In the genomic region with DNA sequence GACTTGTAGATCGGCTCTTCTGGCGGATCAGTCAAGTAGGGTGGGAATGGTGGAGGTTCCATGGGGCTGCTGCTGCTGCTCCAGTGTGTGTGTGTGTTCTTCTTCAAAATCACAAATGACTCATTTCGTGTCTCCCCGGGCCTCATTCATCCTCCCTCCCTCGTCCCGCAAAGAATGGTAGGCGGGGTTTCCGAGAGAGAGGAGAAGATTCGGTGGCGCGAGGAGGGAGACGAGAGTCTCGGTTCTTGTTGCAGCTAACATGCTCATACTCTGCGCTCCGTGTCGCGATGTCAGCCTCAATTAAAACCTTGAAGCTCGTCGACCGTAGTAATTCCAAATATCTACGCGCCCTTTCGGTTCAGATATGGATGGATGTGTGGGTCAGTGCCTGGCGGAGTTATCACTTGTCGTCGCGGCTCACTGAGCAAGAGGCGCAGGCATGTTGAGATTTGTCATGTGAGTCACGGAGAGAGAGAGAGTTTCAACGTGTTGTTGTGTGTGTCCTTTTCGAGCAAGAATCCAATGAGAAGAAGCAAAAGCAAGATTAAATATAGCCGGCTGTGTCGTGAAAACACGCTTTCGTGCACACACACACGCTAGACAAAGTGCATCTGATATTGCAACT, we compare ENCODE assay signal across 7 worm cellular contexts.
A peak's percentile ranks its signal among the peaks of the same experiment; 100 is the strongest.
TF ChIP-seq lines count a peak whose summit lies in the region.

No protein-coding gene starts in this region.

TF ChIP-seq in whole organism, L1 larva, 84 proteins besides CTCF, POLR2A, EP300 and RAD21 (continues in another document):
- TF ChIP-seq sptf-1 (tag; optimal IDR thresholded peaks at IDR 0.05; lab: Kevin White, UChicago) (no peak), unc-62 (GFP tag; optimal IDR thresholded peaks at IDR 0.05; lab: Kevin White, UChicago) (no peak), irx-1 (tag; optimal IDR thresholded peaks at IDR 0.05; lab: Kevin White, UChicago) (no peak), fkh-8 (tag; optimal IDR thresholded peaks at IDR 0.05; lab: Kevin White, UChicago) (peak; percentile 84), egl-13 (tag; optimal IDR thresholded peaks at IDR 0.05; lab: Kevin White, UChicago) (peak; percentile 50), elt-3 (tag; optimal IDR thresholded peaks at IDR 0.05; lab: Kevin White, UChicago) (no peak), nhr-237 (tag; optimal IDR thresholded peaks at IDR 0.05; lab: Kevin White, UChicago) (no peak), rnt-1 (tag; optimal IDR thresholded peaks at IDR 0.05; lab: Kevin White, UChicago) (no peak), nhr-28 (tag; optimal IDR thresholded peaks at IDR 0.05; lab: Kevin White, UChicago) (no peak), C16A3.4 (tag; optimal IDR thresholded peaks at IDR 0.05; lab: Kevin White, UChicago) (no peak), mep-1 (tag; optimal IDR thresholded peaks at IDR 0.05; lab: Kevin White, UChicago) (no peak), pax-3 (tag; optimal IDR thresholded peaks at IDR 0.05; lab: Kevin White, UChicago) (no peak)

TF ChIP-seq in whole organism, L2 larva, 48 proteins besides CTCF, POLR2A, EP300 and RAD21:
- TF ChIP-seq C34F6.9 (tag; optimal IDR thresholded peaks at IDR 0.05; lab: Kevin White, UChicago) (peak; percentile 3), unc-39 (tag; optimal IDR thresholded peaks at IDR 0.05; lab: Kevin White, UChicago) (no peak), peb-1 (tag; optimal IDR thresholded peaks at IDR 0.05; lab: Kevin White, UChicago) (no peak), lsy-2 (tag; optimal IDR thresholded peaks at IDR 0.05; lab: Kevin White, UChicago) (peak in 1 of 2 experiments; percentile 10), F13H6.1 (tag; optimal IDR thresholded peaks at IDR 0.05; lab: Kevin White, UChicago) (peak; percentile 2), lin-39 (tag; optimal IDR thresholded peaks at IDR 0.05; lab: Kevin White, UChicago) (no peak), ZK546.5 (tag; optimal IDR thresholded peaks at IDR 0.05; lab: Kevin White, UChicago) (no peak), unc-55 (GFP tag; optimal IDR thresholded peaks at IDR 0.05; lab: Kevin White, UChicago) (peak; percentile 7)
TF ChIP-seq in whole organism, L2 larva: peak in this region for 4.

TF ChIP-seq in whole organism, L3 larva, 47 proteins besides CTCF, POLR2A, EP300 and RAD21:
- TF ChIP-seq lin-39 (tag; optimal IDR thresholded peaks at IDR 0.05; lab: Kevin White, UChicago) (peak; percentile 37), tbx-2 (tag; optimal IDR thresholded peaks at IDR 0.05; lab: Kevin White, UChicago) (no peak)

TF ChIP-seq in whole organism, L4 larva, 104 proteins besides CTCF, POLR2A, EP300 and RAD21:
- no peak for TF ChIP-seq fkh-10 (GFP tag; optimal IDR thresholded peaks at IDR 0.05; lab: Kevin White, UChicago)
- TF ChIP-seq ztf-7 (tag; optimal IDR thresholded peaks at IDR 0.05; lab: Kevin White, UChicago), result no peak
- peak; percentile 68 for TF ChIP-seq set-16 (GFP tag; IDR thresholded peaks at IDR 0.05; lab: Robert Waterston, UW)
- no peak for TF ChIP-seq attf-4 (tag; optimal IDR thresholded peaks at IDR 0.05; lab: Kevin White, UChicago)
- peak; percentile 11 for TF ChIP-seq rbr-2 (tag; optimal IDR thresholded peaks at IDR 0.05; lab: Kevin White, UChicago)
- TF ChIP-seq lim-7 (GFP tag; IDR thresholded peaks at IDR 0.05; lab: Robert Waterston, UW), result 0 out of 2 replicates have a peak, but pooled peaks have one; percentile 36
- no peak for TF ChIP-seq Y48G9A.11 (GFP tag; IDR thresholded peaks at IDR 0.05; lab: Robert Waterston, UW)
- no peak for TF ChIP-seq aha-1 (tag; lab: Kevin White, UChicago)
- TF ChIP-seq hlh-30 (tag; optimal IDR thresholded peaks at IDR 0.05; lab: Kevin White, UChicago; ENCODE audit: insufficient read depth), result peak; percentile 13
- TF ChIP-seq hif-1 (tag; optimal IDR thresholded peaks at IDR 0.05; lab: Kevin White, UChicago), result no peak
- no peak for TF ChIP-seq ctbp-1 (GFP tag; IDR thresholded peaks at IDR 0.05; lab: Robert Waterston, UW)
TF ChIP-seq in whole organism, L4 larva: peak in this region for 4.

TF ChIP-seq in whole organism, late embryonic, 69 proteins besides CTCF, POLR2A, EP300 and RAD21 (continues in another document):
- TF ChIP-seq lim-6 (tag; optimal IDR thresholded peaks at IDR 0.05; lab: Kevin White, UChicago) (no peak), ahr-1 (tag; optimal IDR thresholded peaks at IDR 0.05; lab: Kevin White, UChicago) (no peak), hlh-8 (tag; optimal IDR thresholded peaks at IDR 0.05; lab: Kevin White, UChicago) (no peak), hlh-15 (tag; optimal IDR thresholded peaks at IDR 0.05; lab: Kevin White, UChicago) (no peak), nhr-232 (tag; optimal IDR thresholded peaks at IDR 0.05; lab: Kevin White, UChicago) (no peak), pha-2 (tag; optimal IDR thresholded peaks at IDR 0.05; lab: Kevin White, UChicago) (no peak), Y22D7AL.16 (tag; optimal IDR thresholded peaks at IDR 0.05; lab: Kevin White, UChicago) (no peak), elt-4 (tag; optimal IDR thresholded peaks at IDR 0.05; lab: Kevin White, UChicago) (no peak), ceh-34 (tag; optimal IDR thresholded peaks at IDR 0.05; lab: Kevin White, UChicago) (peak; percentile 36), elt-2 (tag; optimal IDR thresholded peaks at IDR 0.05; lab: Kevin White, UChicago) (no peak), K02D7.2 (tag; optimal IDR thresholded peaks at IDR 0.05; lab: Kevin White, UChicago) (no peak), fax-1 (tag; optimal IDR thresholded peaks at IDR 0.05; lab: Kevin White, UChicago) (no peak), ceh-14 (tag; optimal IDR thresholded peaks at IDR 0.05; lab: Kevin White, UChicago) (peak; percentile 7), ets-4 (tag; optimal IDR thresholded peaks at IDR 0.05; lab: Kevin White, UChicago) (no peak), ref-2 (tag; optimal IDR thresholded peaks at IDR 0.05; lab: Kevin White, UChicago) (peak; percentile 1), sox-2 (GFP tag; IDR thresholded peaks at IDR 0.05; lab: Robert Waterston, UW) (no peak), tbx-2 (tag; optimal IDR thresholded peaks at IDR 0.05; lab: Kevin White, UChicago) (no peak), hlh-30 (tag; optimal IDR thresholded peaks at IDR 0.05; lab: Kevin White, UChicago; ENCODE audit: insufficient read depth) (no peak), tbx-7 (tag; optimal IDR thresholded peaks at IDR 0.05; lab: Kevin White, UChicago) (no peak)

TF ChIP-seq in whole organism, mixed stage, embryonic, 35 proteins besides CTCF, POLR2A, EP300 and RAD21:
- TF ChIP-seq tbx-8 (GFP tag; optimal IDR thresholded peaks at IDR 0.05; lab: Kevin White, UChicago) (no peak), mls-2 (tag; optimal IDR thresholded peaks at IDR 0.05; lab: Kevin White, UChicago) (peak; percentile 16), hlh-1 (tag; optimal IDR thresholded peaks at IDR 0.05; lab: Kevin White, UChicago) (no peak), unc-39 (tag; optimal IDR thresholded peaks at IDR 0.05; lab: Kevin White, UChicago) (no peak), drap-1 (GFP tag; optimal IDR thresholded peaks at IDR 0.05; lab: Kevin White, UChicago) (peak; percentile 6)

TF ChIP-seq in whole organism, young adult, 124 proteins besides CTCF, POLR2A, EP300 and RAD21:
- TF ChIP-seq die-1 (tag; optimal IDR thresholded peaks at IDR 0.05; lab: Kevin White, UChicago) (peak; percentile 5), pbrm-1 (GFP tag; IDR thresholded peaks at IDR 0.05; lab: Robert Waterston, UW) (no peak), akir-1 (GFP tag; optimal IDR thresholded peaks at IDR 0.05; lab: Kevin White, UChicago) (no peak), ceh-58 (GFP tag; IDR thresholded peaks at IDR 0.05; lab: Robert Waterston, UW) (0 out of 2 replicates have a peak, but pooled peaks have one; percentile 16), zfh-2 (GFP tag; conservative IDR thresholded peaks at IDR 0.05; lab: Robert Waterston, UW) (peak; percentile 86), mcd-1 (GFP tag; IDR thresholded peaks at IDR 0.05; lab: Robert Waterston, UW) (0 out of 2 replicates have a peak, but pooled peaks have one; percentile 10)
TF ChIP-seq in whole organism, young adult: peak in this region for 4.
